Worm (Caenorhabditis elegans): Measurements from ENCODE around the gene Y43F8B.18.

Y43F8B.18 gene

DNA sequence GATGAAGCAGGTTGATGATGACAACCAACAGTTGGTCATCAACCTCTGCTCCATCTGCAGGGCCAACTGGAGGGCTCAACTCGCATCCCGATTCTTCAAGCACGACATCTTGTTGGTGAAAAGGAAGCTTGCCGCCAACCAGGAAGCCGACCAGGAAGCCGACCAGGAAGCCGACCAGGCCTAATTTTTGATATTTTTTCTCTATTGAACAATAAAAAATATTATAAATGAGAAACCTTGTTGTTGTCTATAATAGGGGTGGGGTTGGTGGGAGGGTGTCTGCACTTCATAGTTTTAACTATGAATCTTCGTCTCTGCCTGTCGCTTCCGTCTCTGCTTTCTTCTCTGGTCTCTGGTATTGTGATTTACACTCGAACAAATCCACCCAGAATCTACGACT is at the start of gene Y43F8B.18:
Gene Y43F8B.18 (plus strand): TSS at position 301 of the 400 bp plus-strand sequence.
- TF ChIP-seq nhr-90 (tag; optimal IDR thresholded peaks at IDR 0.05; ENCODE audit: poor library complexity) (no peak), ceh-90 (tag; optimal IDR thresholded peaks at IDR 0.05) (no peak), xbp-1 (tag; optimal IDR thresholded peaks at IDR 0.05) (no peak), swsn-7 (tag; optimal IDR thresholded peaks at IDR 0.05) (no peak), egl-27 (tag; optimal IDR thresholded peaks at IDR 0.05) (no peak), efl-3 (GFP tag; optimal IDR thresholded peaks at IDR 0.05) (no peak), ceh-82 (tag; optimal IDR thresholded peaks at IDR 0.05) (no peak), lin-15B (tag; optimal IDR thresholded peaks at IDR 0.05) (no peak), sup-37 (GFP tag; optimal IDR thresholded peaks at IDR 0.05) (no peak), hpl-2 (GFP tag; optimal IDR thresholded peaks at IDR 0.05) (no peak), nhr-84 (tag; optimal IDR thresholded peaks at IDR 0.05) (no peak), fkh-10 (GFP tag; optimal IDR thresholded peaks at IDR 0.05) (no peak), sox-4 (tag; optimal IDR thresholded peaks at IDR 0.05) (no peak), fos-1 (tag; optimal IDR thresholded peaks at IDR 0.05) (no peak), zip-4 (GFP tag; optimal IDR thresholded peaks at IDR 0.05) (no peak), dsc-1 (tag; optimal IDR thresholded peaks at IDR 0.05) (no peak), elt-3 (tag; optimal IDR thresholded peaks at IDR 0.05) (no peak)

DNA sequence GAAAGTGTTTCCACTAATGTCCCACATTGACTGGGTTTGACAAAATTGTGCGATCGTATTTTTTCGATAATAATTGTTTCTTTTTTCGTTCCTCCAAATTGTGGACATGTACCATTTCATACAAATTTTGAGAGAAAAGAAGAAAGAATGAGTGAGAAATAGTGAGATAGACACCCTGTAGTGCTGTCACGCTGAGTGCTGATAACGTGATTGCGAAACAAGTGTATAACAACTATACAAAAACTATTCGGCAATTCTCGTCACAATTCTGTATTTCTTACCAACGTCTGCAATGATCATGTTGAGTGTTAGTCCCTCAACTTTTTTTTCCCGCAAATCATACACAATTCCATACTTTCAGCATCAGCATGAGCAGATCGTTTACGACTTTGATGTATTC is 49.5 kb upstream of the Y43F8B.18 start, which contains the start of gene C25F9.14:
Gene C25F9.14 (plus strand): TSS at position 178 of the 400 bp plus-strand sequence.
- TF ChIP-seq nhr-90 (tag; optimal IDR thresholded peaks at IDR 0.05; ENCODE audit: poor library complexity) (no peak), efl-1 (optimal IDR thresholded peaks at IDR 0.05) (no peak), efl-1 (GFP tag; optimal IDR thresholded peaks at IDR 0.05 in 1 of 2) (peak in 1 of 2 experiments; percentile 21)

DNA sequence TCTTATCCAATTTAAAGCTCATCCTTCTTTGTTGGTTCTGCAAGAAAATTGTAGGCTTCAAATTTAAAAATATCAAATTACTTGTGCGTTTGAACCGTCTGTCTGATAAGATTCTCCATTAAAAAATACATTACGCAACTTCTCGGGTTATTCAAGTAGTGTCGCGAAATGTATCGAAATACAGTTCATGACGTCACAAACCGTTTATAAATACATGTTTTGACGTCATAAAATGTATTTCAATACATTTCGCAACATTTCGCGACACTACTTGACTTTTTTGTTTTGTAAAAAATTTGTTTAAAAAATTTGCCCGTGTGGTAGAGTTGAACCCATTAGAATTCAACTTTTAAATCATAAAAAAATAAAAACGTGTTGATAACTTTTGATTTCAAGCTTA is 42.2 kb upstream of the Y43F8B.18 start:
- no peak for TF ChIP-seq mep-1 (tag; optimal IDR thresholded peaks at IDR 0.05)
- no peak for TF ChIP-seq C16A3.4 (tag; optimal IDR thresholded peaks at IDR 0.05)
- no peak for TF ChIP-seq ceh-8 (GFP tag; optimal IDR thresholded peaks at IDR 0.05)
- TF ChIP-seq fkh-4 (tag; optimal IDR thresholded peaks at IDR 0.05; ENCODE audit: borderline replicate concordance), result no peak

DNA sequence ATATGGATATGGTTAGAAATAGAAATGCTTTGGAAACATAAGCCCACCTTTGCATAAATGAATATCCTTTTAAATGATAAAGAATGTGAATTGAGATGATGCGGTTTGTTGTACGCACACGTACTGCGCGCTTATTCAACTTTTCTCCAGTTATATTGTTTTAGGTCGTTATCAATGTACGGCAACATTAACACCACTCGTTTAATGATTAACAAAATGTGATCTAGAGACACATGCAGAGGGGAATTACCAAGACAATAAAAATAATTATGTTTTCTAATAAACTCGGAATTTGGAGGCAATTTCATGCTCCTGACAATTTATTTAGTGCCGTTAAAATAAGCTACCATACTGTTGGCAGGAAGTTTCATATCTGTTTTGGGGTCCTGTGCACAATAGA is 40.3 kb upstream of the Y43F8B.18 start, which contains the start of gene M04C3.1:
Gene M04C3.1 (minus strand): TSS at position 164 of the 400 bp plus-strand sequence.
- TF ChIP-seq vab-15 (tag; optimal IDR thresholded peaks at IDR 0.05) (no peak), mef-2 (tag; optimal IDR thresholded peaks at IDR 0.05) (no peak), elt-2 (tag; optimal IDR thresholded peaks at IDR 0.05) (peak; percentile 7)

DNA sequence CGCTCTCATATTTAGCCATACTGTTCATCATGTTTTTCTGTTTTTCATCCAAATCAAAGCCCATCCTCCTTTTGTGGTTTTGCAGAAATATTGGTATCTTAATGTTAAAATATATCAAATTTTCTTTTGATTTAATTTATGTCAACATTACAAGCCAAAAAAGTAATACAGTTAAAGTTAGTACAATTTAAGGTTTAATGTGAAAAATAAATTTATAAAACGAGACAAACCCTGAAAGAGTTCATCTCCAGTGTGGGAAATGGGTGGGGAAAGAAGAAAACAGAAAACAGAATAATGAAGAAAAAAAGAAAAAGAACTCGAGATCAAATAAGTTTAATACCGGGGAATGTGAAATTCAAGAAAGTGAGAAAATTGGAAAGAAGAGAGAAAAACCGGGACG is 37.0 kb upstream of the Y43F8B.18 start, which contains the start of gene M04C3.2:
Gene M04C3.2 (minus strand): TSS at position 101 of the 400 bp plus-strand sequence.
- no peak for TF ChIP-seq sptf-1 (tag; optimal IDR thresholded peaks at IDR 0.05)
- no peak for TF ChIP-seq nhr-11 (tag; optimal IDR thresholded peaks at IDR 0.05)
- no peak for TF ChIP-seq lin-39 (tag; optimal IDR thresholded peaks at IDR 0.05)
- TF ChIP-seq nhr-76 (tag; optimal IDR thresholded peaks at IDR 0.05), result no peak
- no peak for TF ChIP-seq nhr-12 (tag; optimal IDR thresholded peaks at IDR 0.05)
- TF ChIP-seq ceh-8 (GFP tag; optimal IDR thresholded peaks at IDR 0.05), result no peak
- TF ChIP-seq unc-30 (tag; optimal IDR thresholded peaks at IDR 0.05), result no peak
- no peak for TF ChIP-seq lin-15B (tag; optimal IDR thresholded peaks at IDR 0.05)
- no peak for TF ChIP-seq lin-13 (GFP tag; optimal IDR thresholded peaks at IDR 0.05)
- TF ChIP-seq jun-1 (tag; optimal IDR thresholded peaks at IDR 0.05), result no peak
- TF ChIP-seq Y116A8C.19 (tag; optimal IDR thresholded peaks at IDR 0.05; ENCODE audit: borderline replicate concordance), result no peak
- no peak for TF ChIP-seq tbx-2 (tag; optimal IDR thresholded peaks at IDR 0.05)
- TF ChIP-seq dpl-1 (GFP tag; optimal IDR thresholded peaks at IDR 0.05), result no peak
- no peak for TF ChIP-seq nhr-85 (tag)
- no peak for TF ChIP-seq mef-2 (tag; optimal IDR thresholded peaks at IDR 0.05)
- no peak for TF ChIP-seq lin-14 (GFP tag; optimal IDR thresholded peaks at IDR 0.05)
- TF ChIP-seq mab-9 (GFP tag; IDR thresholded peaks at IDR 0.05), result no peak

All from whole organism, L1 larva.